Worm (Caenorhabditis elegans) whole organism, young adult: Measurements from ENCODE around the gene M116.5.

Experiments
- F49E8.2 ChIP-seq: sonication (generic microtip); optimal IDR thresholded peaks from 3 replicates; lab custom pipeline; 2017; ENCODE audit warnings: missing genetic modification characterization, mild to moderate bottlenecking, missing compliant biosample characterization, antibody characterized with exemption, moderate library complexity; ENCODE audit not compliant: insufficient read depth
- aptf-2 ChIP-seq: fragments of 200-800 bp; sonication (Bioruptor generic); conservative IDR thresholded peaks from 2 replicates; pipeline ENCODE4 v1.3.6; 2022; ENCODE audit warnings: missing genetic modification reagents, missing genetic modification characterization, missing compliant biosample characterization
- lag-1 ChIP-seq: fragments of 200-800 bp; sonication (Bioruptor generic); IDR thresholded peaks from 2 replicates; pipeline ENCODE4 v1.3.6; 2022; ENCODE audit warnings: missing genetic modification reagents, missing genetic modification characterization, missing compliant biosample characterization
- let-526 ChIP-seq: fragments of 200-800 bp; sonication (Bioruptor generic); IDR thresholded peaks from 2 replicates; pipeline ENCODE4 v1.3.6; 2022; ENCODE audit warnings: missing genetic modification reagents, missing genetic modification characterization, missing compliant biosample characterization
- madf-6 ChIP-seq: fragments of 200-800 bp; sonication (Bioruptor generic); IDR thresholded peaks from 2 replicates; pipeline ENCODE4 v1.3.6; 2022; ENCODE audit warnings: missing genetic modification reagents, missing genetic modification characterization, missing compliant biosample characterization
- nfya-1 ChIP-seq: sonication (generic microtip); optimal IDR thresholded peaks from 2 replicates; lab custom pipeline; 2017; ENCODE audit warnings: antibody characterized with exemption, missing compliant biosample characterization, missing genetic modification characterization, borderline replicate concordance; ENCODE audit not compliant: insufficient read depth
- nhr-90 ChIP-seq: sonication (generic microtip); optimal IDR thresholded peaks from 2 replicates; lab custom pipeline; 2016; ENCODE audit warnings: missing genotype, mild to moderate bottlenecking, missing genetic modification characterization, missing compliant biosample characterization
- sea-2 ChIP-seq: fragments of 200-800 bp; sonication (Bioruptor generic); IDR thresholded peaks from 2 replicates; pipeline ENCODE4 v1.3.6; 2022; ENCODE audit warnings: missing genetic modification characterization, missing compliant biosample characterization
- tbp1 ChIP-seq: fragments of 200-800 bp; sonication (Bioruptor generic); optimal IDR thresholded peaks from 2 replicates; lab custom pipeline; 2018; ENCODE audit warnings: mild to moderate bottlenecking, missing genetic modification characterization, missing compliant biosample characterization
- unc-130 ChIP-seq: sonication (generic microtip); optimal IDR thresholded peaks from 2 replicates; lab custom pipeline; 2016; ENCODE audit warnings: missing genetic modification reagents, missing genetic modification characterization, missing compliant biosample characterization

DNA sequence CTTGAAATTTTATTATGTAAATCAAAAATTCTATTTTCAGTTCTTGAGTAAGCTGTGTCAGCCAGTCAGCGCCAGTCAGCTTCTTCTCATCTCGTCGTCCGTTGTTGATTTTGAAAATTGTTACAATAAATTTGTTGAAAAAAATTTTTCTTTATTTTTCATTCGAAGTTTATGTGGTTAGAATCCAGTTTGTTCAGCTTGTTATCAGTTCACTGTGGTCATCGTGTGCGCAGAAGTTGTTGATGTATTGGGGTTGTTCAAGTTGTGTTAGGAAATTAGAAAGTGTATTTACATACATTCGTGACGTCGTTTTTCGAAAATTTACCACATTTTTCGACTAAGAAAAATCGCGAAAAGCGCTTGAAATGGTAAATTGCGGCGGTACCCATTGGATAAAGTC, 23.0 kb downstream of the M116.5 start:
- TF ChIP-seq tbp1 (GFP tag; lab: Kevin White, UChicago) (no peak), madf-6 (GFP tag; lab: Robert Waterston, UW) (no peak), aptf-2 (no peak), nfya-1 (no peak), lag-1 (GFP tag; lab: Robert Waterston, UW) (no peak), F49E8.2 (tag; lab: Kevin White, UChicago) (no peak), unc-130 (no peak), let-526 (no peak), sea-2 (no peak), nhr-90 (tag; lab: Kevin White, UChicago) (no peak)
